Fruit fly (Drosophila melanogaster): Measurements from ENCODE around the gene Rpn7.

The Rpn7 gene

DNA sequence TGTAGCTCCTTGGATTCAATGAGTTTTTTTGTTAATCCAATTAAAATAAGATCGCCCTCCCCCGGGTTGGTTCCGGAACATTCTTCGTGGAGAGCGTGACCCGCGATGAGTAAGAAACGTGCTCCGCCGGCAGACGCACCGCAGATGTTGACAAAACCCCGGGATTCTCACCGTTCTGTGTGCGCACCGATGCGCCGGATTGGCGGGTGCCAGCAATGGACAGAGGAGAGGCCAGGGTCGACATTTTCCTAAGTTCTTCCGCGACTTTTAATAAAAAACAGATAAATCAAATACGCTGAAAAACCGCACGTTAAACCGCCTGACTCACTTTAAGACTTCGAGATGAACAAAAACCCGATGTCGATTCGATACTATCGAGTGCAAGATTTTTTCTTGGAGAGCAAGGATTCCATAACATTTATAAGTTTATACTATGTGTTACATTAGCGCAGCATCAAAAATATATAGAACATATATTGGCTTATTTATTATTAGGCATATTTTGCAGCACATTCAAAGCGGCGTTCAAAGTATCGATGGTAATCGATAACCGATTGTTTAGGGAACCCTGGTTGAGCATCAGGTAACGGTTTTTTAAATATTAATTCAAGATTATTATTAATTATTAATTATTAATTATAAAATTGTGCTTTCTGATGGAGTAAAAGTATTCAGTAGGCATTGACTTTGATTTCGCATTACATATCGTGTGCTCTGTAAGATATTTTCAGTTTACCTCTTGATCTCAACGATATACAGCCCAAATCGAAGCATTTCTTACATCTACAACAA is 29.4 kb upstream of the Rpn7 start, which contains the start of the genes CCT1 and tHMG1 (continued):
- TF ChIP-seq CG2120 (GFP tag; optimal IDR thresholded peaks at IDR 0.05) (peak; percentile 27), MBD-R2 (GFP tag; IDR thresholded peaks at IDR 0.05) (peak; percentile 52; the same call in 1 of the 2 replicates), en (GFP tag; optimal IDR thresholded peaks at IDR 0.05) (no peak), run (tag; optimal IDR thresholded peaks at IDR 0.05) (no peak), bbx (GFP tag; IDR thresholded peaks at IDR 0.05; ENCODE audit: partially characterized antibody) (peak; percentile 93), sens-2 (GFP tag; IDR thresholded peaks at IDR 0.05) (no peak), lilli (GFP tag; optimal IDR thresholded peaks at IDR 0.05) (peak; percentile 42), HLH4C (GFP tag; IDR thresholded peaks at IDR 0.05; ENCODE audit: partially characterized antibody) (peak; percentile 95), Xbp1 (GFP tag; optimal IDR thresholded peaks at IDR 0.05) (peak; percentile 2), CoRest (tag; optimal IDR thresholded peaks at IDR 0.05) (peak; percentile 62), NC2β (GFP tag; optimal IDR thresholded peaks at IDR 0.05) (peak; percentile 39), E2f2 (GFP tag; IDR thresholded peaks at IDR 0.05) (peak; percentile 81), CkIIα-i1 (GFP tag; IDR thresholded peaks at IDR 0.05) (no peak), CG12659 (GFP tag; optimal IDR thresholded peaks at IDR 0.05) (peak; percentile 35), CG2116 (GFP tag; optimal IDR thresholded peaks at IDR 0.05) (peak; percentile 91), phol (tag; optimal IDR thresholded peaks at IDR 0.05) (peak; percentile 42), CG16813 (GFP tag; IDR thresholded peaks at IDR 0.05; ENCODE audit: partially characterized antibody) (peak; percentile 96), PHDP (tag; optimal IDR thresholded peaks at IDR 0.05) (peak; percentile 14), YL-1 (GFP tag; optimal IDR thresholded peaks at IDR 0.05) (peak; percentile 69), vnd (GFP tag; IDR thresholded peaks at IDR 0.05; ENCODE audit: partially characterized antibody) (peak; percentile 97), CG2712 (tag; optimal IDR thresholded peaks at IDR 0.05) (peak; percentile 57), CG14860 (GFP tag; IDR thresholded peaks at IDR 0.05; ENCODE audit: partially characterized antibody) (peak; percentile 95), nerfin-2 (GFP tag; IDR thresholded peaks at IDR 0.05; ENCODE audit: partially characterized antibody) (peak; percentile 84), tll (GFP tag; optimal IDR thresholded peaks at IDR 0.05) (no peak), CG11093 (GFP tag; IDR thresholded peaks at IDR 0.05) (no peak), pho (GFP tag; optimal IDR thresholded peaks at IDR 0.05) (peak; percentile 13), Dp (GFP tag; optimal IDR thresholded peaks at IDR 0.05) (peak; percentile 73), CG9437 (GFP tag; optimal IDR thresholded peaks at IDR 0.05) (peak; percentile 3), CG15601 (tag; optimal IDR thresholded peaks at IDR 0.05) (peak; percentile 35), Dref (GFP tag; IDR thresholded peaks at IDR 0.05) (peak; percentile 77), Ets97D (GFP tag; optimal IDR thresholded peaks at IDR 0.05) (peak; percentile 56), nmo (GFP tag; optimal IDR thresholded peaks at IDR 0.05) (peak; percentile 52), CG15514 (GFP tag; optimal IDR thresholded peaks at IDR 0.05) (peak; percentile 69), Deaf1 (tag; optimal IDR thresholded peaks at IDR 0.05) (no peak), dm (GFP tag; optimal IDR thresholded peaks at IDR 0.05) (peak; percentile 76), Hsf (GFP tag; optimal IDR thresholded peaks at IDR 0.05) (peak; percentile 11), CG13287 (GFP tag; IDR thresholded peaks at IDR 0.05; ENCODE audit: partially characterized antibody) (peak; percentile 97)

DNA sequence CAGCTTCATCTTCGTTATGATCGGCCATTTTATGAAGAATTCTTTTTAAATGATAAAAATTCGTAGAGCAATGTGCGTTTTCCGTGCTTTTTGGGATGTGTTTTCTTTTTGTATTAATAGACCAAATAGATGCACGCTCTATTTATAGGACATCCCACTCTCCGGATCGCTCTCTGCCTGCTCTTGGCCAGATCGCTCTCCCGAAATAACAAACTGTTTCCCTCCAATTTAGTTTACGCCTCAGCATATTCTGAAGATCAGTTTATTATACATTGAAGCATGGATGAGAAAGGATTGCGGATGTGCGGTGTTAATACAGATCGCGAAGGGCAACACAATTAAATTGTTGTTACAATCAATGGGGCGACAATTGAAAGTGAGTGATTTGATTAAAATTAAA is 27.0 kb upstream of the Rpn7 start, which contains the start of gene CG5376:
Gene CG5376, minus strand, starts transcription at position 101 of the 400 bp plus-strand sequence.
- TF ChIP-seq CG10959 (GFP tag; IDR thresholded peaks at IDR 0.05) (no peak), Trl (optimal IDR thresholded peaks at IDR 0.05) (peak; percentile 12 to 13), Trl (GFP tag; optimal IDR thresholded peaks at IDR 0.05) (no peak)
